Fruit fly (Drosophila melanogaster): ENCODE data around the gene CG12655.
A peak's percentile ranks its signal among the peaks of the same experiment; 100 is the strongest.
"Not testable (repeated sequence)": the region's sequence is repeated elsewhere in the genome, so short reads cannot be mapped to it uniquely, and the experiment has no call there.

The CG12655 gene

DNA sequence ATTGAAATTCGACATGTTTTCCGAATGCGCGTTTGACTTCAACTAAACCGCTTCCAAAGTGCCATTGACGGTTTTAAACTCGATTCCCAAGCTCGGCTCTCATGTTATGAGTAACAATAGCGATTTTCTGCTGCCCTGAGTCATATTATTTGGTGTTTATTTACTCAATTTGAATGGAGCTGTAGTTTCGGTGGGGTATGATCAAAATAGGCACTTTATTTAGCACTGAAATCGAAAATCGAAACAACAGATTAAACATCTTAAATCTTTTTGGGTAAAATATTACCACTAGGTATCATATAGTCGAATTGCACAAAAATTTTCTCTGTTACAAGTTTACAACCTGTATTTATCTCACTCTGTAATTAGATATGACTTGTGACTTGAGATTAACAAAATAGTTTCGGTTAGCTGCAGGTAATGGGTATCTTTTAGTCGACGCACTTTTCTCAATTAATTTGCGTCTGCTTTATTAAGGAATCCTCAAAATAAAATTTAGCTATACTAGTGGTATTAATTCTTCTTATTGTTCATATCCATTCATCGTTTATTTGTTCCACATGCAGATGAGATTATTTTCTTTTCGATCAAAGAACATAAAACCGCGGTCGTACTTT lies at the start of gene CG12655:
CG12655 (minus strand) TSS at position 51 of the 617 bp plus-strand sequence.
- no peak for TF ChIP-seq CG13204 (GFP tag; optimal IDR thresholded peaks at IDR 0.05)

DNA sequence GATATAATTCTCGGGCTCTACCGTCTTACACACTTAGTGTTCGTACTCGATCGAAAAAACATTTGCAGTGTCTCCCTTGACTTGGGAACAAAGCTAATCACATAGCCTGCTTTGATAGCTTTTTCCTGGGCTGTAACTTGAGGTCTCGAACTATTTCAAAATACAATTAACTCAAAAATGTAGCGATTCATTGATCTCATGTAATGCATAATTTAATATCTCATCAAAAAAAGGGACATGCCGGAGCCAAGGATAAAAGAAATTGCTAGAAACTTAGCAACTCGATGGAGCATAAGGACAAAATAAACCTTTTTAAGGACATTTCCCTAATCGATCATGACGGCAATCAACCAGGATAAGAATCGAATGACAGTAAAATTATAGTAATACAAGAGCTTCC lies 42.8 kb upstream of the CG12655 start, which contains the start of gene lky:
lky (minus strand) TSS at position 101 of the 400 bp plus-strand sequence.
- no peak for TF ChIP-seq EcR (GFP tag; optimal IDR thresholded peaks at IDR 0.05)
- no peak for TF ChIP-seq CG8159 (tag; optimal IDR thresholded peaks at IDR 0.05)
- TF ChIP-seq Pif1B (GFP tag; optimal IDR thresholded peaks at IDR 0.05) = no peak
- TF ChIP-seq D1 (tag; optimal IDR thresholded peaks at IDR 0.05) = no peak
- TF ChIP-seq CG14655 (GFP tag; optimal IDR thresholded peaks at IDR 0.05) = no peak
- TF ChIP-seq Pif1A (GFP tag; optimal IDR thresholded peaks at IDR 0.05) = no peak
- TF ChIP-seq CG9948 (tag; optimal IDR thresholded peaks at IDR 0.05) = no peak
- no peak for TF ChIP-seq rn (GFP tag; IDR thresholded peaks at IDR 0.05)
- TF ChIP-seq gl (tag; optimal IDR thresholded peaks at IDR 0.05) = no peak
- TF ChIP-seq CG12605 (GFP tag; IDR thresholded peaks at IDR 0.05) = no peak
- TF ChIP-seq CG4496 (GFP tag; IDR thresholded peaks at IDR 0.05) = no peak
- no peak for TF ChIP-seq Ets98B (GFP tag; IDR thresholded peaks at IDR 0.05)
- TF ChIP-seq CG8301 (tag; optimal IDR thresholded peaks at IDR 0.05) = no peak
- no peak for TF ChIP-seq CG34367 (tag; optimal IDR thresholded peaks at IDR 0.05)
- no peak for TF ChIP-seq CG17806 (tag; optimal IDR thresholded peaks at IDR 0.05)
- TF ChIP-seq CG15710 (tag; optimal IDR thresholded peaks at IDR 0.05) = no peak
- TF ChIP-seq Snoo (tag; optimal IDR thresholded peaks at IDR 0.05) = no peak

DNA sequence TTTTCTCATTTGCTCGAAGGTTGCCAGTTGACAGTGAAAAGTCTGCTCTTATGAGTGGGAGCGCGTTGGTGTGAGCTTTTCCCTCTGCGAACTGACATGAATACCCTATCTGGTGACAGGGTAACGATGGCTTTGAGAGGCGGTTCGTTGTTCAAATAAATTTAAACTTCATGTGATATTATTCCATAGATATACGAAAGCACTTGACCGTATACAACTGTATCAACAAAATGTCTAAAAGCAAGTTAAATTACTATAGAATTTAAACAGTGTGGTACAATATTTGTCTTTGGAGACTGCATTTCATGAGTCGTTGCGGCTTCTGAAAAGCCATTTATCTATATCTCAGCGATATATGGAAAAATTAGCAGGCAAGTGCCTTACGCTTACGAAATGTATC lies 5.0 kb upstream of the CG12655 start:
- no peak for TF ChIP-seq CG34367 (tag; optimal IDR thresholded peaks at IDR 0.05)
- peak; percentile 48 for TF ChIP-seq CG15710 (tag; optimal IDR thresholded peaks at IDR 0.05)
- TF ChIP-seq CG8301 (tag; optimal IDR thresholded peaks at IDR 0.05) = no peak
- TF ChIP-seq fd96Ca (GFP tag; IDR thresholded peaks at IDR 0.05) = no peak
- TF ChIP-seq CG8159 (tag; optimal IDR thresholded peaks at IDR 0.05) = peak; percentile 37
- TF ChIP-seq CG17806 (tag; optimal IDR thresholded peaks at IDR 0.05) = peak; percentile 27
- TF ChIP-seq CG9948 (tag; optimal IDR thresholded peaks at IDR 0.05) = peak; percentile 34
- peak; percentile 32 for TF ChIP-seq EcR (GFP tag; optimal IDR thresholded peaks at IDR 0.05)
- peak; percentile 18 for TF ChIP-seq Snoo (tag; optimal IDR thresholded peaks at IDR 0.05)
- TF ChIP-seq CG14655 (GFP tag; optimal IDR thresholded peaks at IDR 0.05) = peak; percentile 2
- no peak for TF ChIP-seq Pif1B (GFP tag; optimal IDR thresholded peaks at IDR 0.05)
- TF ChIP-seq D1 (tag; optimal IDR thresholded peaks at IDR 0.05) = no peak

DNA sequence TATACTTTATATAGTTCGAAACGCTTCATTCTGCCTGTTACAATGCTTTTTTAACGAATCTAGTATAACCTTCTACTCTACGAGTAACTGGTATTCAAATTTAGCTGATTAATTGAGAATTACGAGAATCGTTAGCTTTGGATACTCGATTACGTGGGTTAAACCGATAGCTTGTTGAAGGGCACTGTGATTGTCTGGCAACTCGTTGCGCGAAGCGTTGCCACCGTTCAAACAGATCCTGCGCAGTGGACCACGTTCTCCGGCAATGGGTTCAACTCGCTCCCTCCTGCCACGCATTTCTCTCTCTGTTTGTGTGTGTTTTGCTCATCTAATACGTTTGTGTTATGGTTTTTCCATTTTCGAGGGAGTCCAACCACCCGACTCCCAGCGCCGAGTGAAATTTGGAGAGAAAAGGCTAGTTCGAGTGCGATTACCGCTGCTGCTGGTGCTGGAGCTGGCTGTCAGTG lies 1.7 kb upstream of the CG12655 start, which contains the start of gene Nep3:
Nep3 (plus strand) TSS at position 417 of the 467 bp plus-strand sequence.
- no peak for TF ChIP-seq CG32121 (GFP tag; IDR thresholded peaks at IDR 0.05)

- not testable (repeated sequence) for TF ChIP-seq Pif1A (GFP tag; optimal IDR thresholded peaks at IDR 0.05); Pif1B (GFP tag; optimal IDR thresholded peaks at IDR 0.05); CG12605 (GFP tag; IDR thresholded peaks at IDR 0.05)
Measured at dm6 chrX:19958242-19958641, 961 bp downstream of the CG12655 start, which contains the start of gene CG43784. CG43784 (minus strand) TSS chrX:19958342.

dm6 chrX:19953508-19953907 lies 5.7 kb downstream of the CG12655 start, which contains the start of gene CG45494:
CG45494 (minus strand) TSS chrX:19953608.
- TF ChIP-seq CG13204 (GFP tag; optimal IDR thresholded peaks at IDR 0.05); Snoo (tag; optimal IDR thresholded peaks at IDR 0.05); fd96Ca (GFP tag; IDR thresholded peaks at IDR 0.05): not testable (repeated sequence)

dm6 chrX:19948773-19949172 lies 10.4 kb downstream of the CG12655 start, which contains the start of gene CG45493:
CG45493 (minus strand) TSS chrX:19948873.
- not testable (repeated sequence) for TF ChIP-seq CG34367 (tag; optimal IDR thresholded peaks at IDR 0.05); CG9948 (tag; optimal IDR thresholded peaks at IDR 0.05); rn (GFP tag; IDR thresholded peaks at IDR 0.05)

dm6 chrX:19944047-19944446 lies 15.2 kb downstream of the CG12655 start, which contains the start of gene CG45492:
CG45492 (minus strand) TSS chrX:19944147.
- not testable (repeated sequence) for TF ChIP-seq Pif1B, CG14655, EcR (GFP tag; optimal IDR thresholded peaks at IDR 0.05)

Data from whole organism, pupa.